Worm (Caenorhabditis elegans) whole organism, L1 larva: ENCODE measurements around the gene F55A11.8.
A peak's percentile ranks its signal among the peaks of the same experiment; 100 is the strongest.

Source experiments
- F16B12.6 ChIP-seq: fragments of 150-350 bp; optimal IDR thresholded peaks from 2 replicates; lab custom pipeline; 2014; ENCODE audit warnings: missing biosample characterization, missing genetic modification characterization
- ama-1 ChIP-seq: fragments of 150-350 bp; optimal IDR thresholded peaks from 2 replicates; lab custom pipeline; 2014
- dpl-1 ChIP-seq, 3 experiments: fragments of 150-350 bp in 2 of 3; sonication (generic microtip) in 1 of 3; optimal IDR thresholded peaks; 2 replicates each; lab custom pipeline; 2014 to 2017; ENCODE audit warnings: missing biosample characterization in 3 of 3, missing genetic modification characterization in 3 of 3, missing genetic modification reagents in 3 of 3
- fkh-10 ChIP-seq: sonication (generic microtip); optimal IDR thresholded peaks from 2 replicates; lab custom pipeline; 2017; ENCODE audit warnings: missing biosample characterization, missing genetic modification reagents, missing genetic modification characterization
- hlh-4 ChIP-seq: sonication (generic microtip); optimal IDR thresholded peaks from 2 replicates; lab custom pipeline; 2016; ENCODE audit warnings: mild to moderate bottlenecking, missing genetic modification characterization, missing compliant biosample characterization
- mdl-1 ChIP-seq, 2 experiments: fragments of 150-350 bp; optimal IDR thresholded peaks; 2 replicates each; lab custom pipeline; 2014 to 2017; ENCODE audit warnings: missing biosample characterization in 2 of 2, missing genetic modification characterization in 2 of 2, inconsistent platforms in 1 of 2
- nhr-77 ChIP-seq: fragments of 150-350 bp; optimal IDR thresholded peaks from 2 replicates; lab custom pipeline; 2014; ENCODE audit warnings: missing biosample characterization, missing genetic modification characterization
- nhr-90 ChIP-seq: sonication (generic microtip); optimal IDR thresholded peaks from 2 replicates; lab custom pipeline; 2016; ENCODE audit warnings: mild to moderate bottlenecking, missing genetic modification characterization, missing compliant biosample characterization; ENCODE audit not compliant: poor library complexity
- skn-1 ChIP-seq: fragments of 150-350 bp; optimal IDR thresholded peaks from 2 replicates; lab custom pipeline; 2014; ENCODE audit warnings: missing biosample characterization, missing genetic modification characterization
- zag-1 ChIP-seq: fragments of 150-350 bp; optimal IDR thresholded peaks from 2 replicates; lab custom pipeline; 2014; ENCODE audit warnings: missing biosample characterization, missing genetic modification characterization
- zip-4 ChIP-seq: fragments of 200-800 bp; sonication (Bioruptor generic); optimal IDR thresholded peaks from 2 replicates; lab custom pipeline; 2018; ENCODE audit warnings: mild to moderate bottlenecking, missing genetic modification characterization, moderate library complexity, missing compliant biosample characterization

- TF ChIP-seq nhr-90 (no peak), zip-4 (no peak), nhr-77 (tag; lab: Kevin White, UChicago) (no peak), mdl-1 (tag; optimal IDR thresholded peaks at IDR 0.05; lab: Kevin White, UChicago) (peak in 1 of 2 experiments; percentile 26), fkh-10 (no peak), hlh-4 (tag; lab: Kevin White, UChicago) (no peak), F16B12.6 (tag; lab: Kevin White, UChicago) (no peak), dpl-1 (GFP tag; optimal IDR thresholded peaks at IDR 0.05; lab: Kevin White, UChicago) (no peak), zag-1 (no peak), skn-1 (tag; lab: Kevin White, UChicago) (no peak), ama-1 (lab: Kevin White, UChicago) (no peak)
Measured at ce11 chrV:11777846-11778245, 10.1 kb upstream of the F55A11.8 start.
